Worm (Caenorhabditis elegans): ENCODE measurements around the gene flp-5.

- no peak for TF ChIP-seq aly-1 (tag; optimal IDR thresholded peaks at IDR 0.05)
- no peak for TF ChIP-seq sea-1 (GFP tag; conservative IDR thresholded peaks at IDR 0.05)
- no peak for TF ChIP-seq hmg-4 (GFP tag; optimal IDR thresholded peaks at IDR 0.05)
- TF ChIP-seq ama-1 (optimal IDR thresholded peaks at IDR 0.05): no peak
- TF ChIP-seq pes-1 (GFP tag; IDR thresholded peaks at IDR 0.05): no peak
- TF ChIP-seq tbx-37 (GFP tag; conservative IDR thresholded peaks at IDR 0.05): no peak
- TF ChIP-seq B0310.2 (tag; optimal IDR thresholded peaks at IDR 0.05): no peak
- no peak for TF ChIP-seq flt-1 (GFP tag; IDR thresholded peaks at IDR 0.05)
- TF ChIP-seq F13C5.2 (tag; optimal IDR thresholded peaks at IDR 0.05): no peak
- no peak for TF ChIP-seq hmbx-1 (tag; optimal IDR thresholded peaks at IDR 0.05)
- no peak for TF ChIP-seq hnd-1 (tag; optimal IDR thresholded peaks at IDR 0.05)
- TF ChIP-seq ceh-36 (tag; optimal IDR thresholded peaks at IDR 0.05): no peak
- no peak for TF ChIP-seq scrt-1 (GFP tag; IDR thresholded peaks at IDR 0.05)
- no peak for TF ChIP-seq ceh-13 (GFP tag; optimal IDR thresholded peaks at IDR 0.05)
Measured at ce11 chrX:8504207-8504606, 23.8 kb upstream of the flp-5 start.

Measured in whole organism, early embryonic.